Worm (Caenorhabditis elegans): ENCODE measurements around the gene F49C5.10.

ce11 chrII:12560210-12560609 is 13.7 kb downstream of the F49C5.10 start, which contains the start of gene F49C5.12:
- TF ChIP-seq alr-1 (tag; optimal IDR thresholded peaks at IDR 0.05), result no peak
- no peak for TF ChIP-seq fos-1 (tag; optimal IDR thresholded peaks at IDR 0.05)
- TF ChIP-seq elt-1 (tag; optimal IDR thresholded peaks at IDR 0.05), result no peak
- no peak for TF ChIP-seq mdl-1 (tag; optimal IDR thresholded peaks at IDR 0.05)
- TF ChIP-seq skn-1 (tag; optimal IDR thresholded peaks at IDR 0.05), result no peak
- TF ChIP-seq nhr-12 (tag; optimal IDR thresholded peaks at IDR 0.05), result no peak
- no peak for TF ChIP-seq gmeb-1 (tag; optimal IDR thresholded peaks at IDR 0.05)
- TF ChIP-seq elt-3 (tag; optimal IDR thresholded peaks at IDR 0.05), result no peak
- TF ChIP-seq ztf-11 (tag; optimal IDR thresholded peaks at IDR 0.05), result no peak
- no peak for TF ChIP-seq aly-2 (tag; optimal IDR thresholded peaks at IDR 0.05)
- TF ChIP-seq dmd-4 (tag; optimal IDR thresholded peaks at IDR 0.05), result no peak
- no peak for TF ChIP-seq snpc-4 (tag; optimal IDR thresholded peaks at IDR 0.05)
- no peak for TF ChIP-seq ZK546.5 (tag; optimal IDR thresholded peaks at IDR 0.05)
